Fruit fly (Drosophila melanogaster): ENCODE data around the gene CG42329.

The CG42329 gene

DNA sequence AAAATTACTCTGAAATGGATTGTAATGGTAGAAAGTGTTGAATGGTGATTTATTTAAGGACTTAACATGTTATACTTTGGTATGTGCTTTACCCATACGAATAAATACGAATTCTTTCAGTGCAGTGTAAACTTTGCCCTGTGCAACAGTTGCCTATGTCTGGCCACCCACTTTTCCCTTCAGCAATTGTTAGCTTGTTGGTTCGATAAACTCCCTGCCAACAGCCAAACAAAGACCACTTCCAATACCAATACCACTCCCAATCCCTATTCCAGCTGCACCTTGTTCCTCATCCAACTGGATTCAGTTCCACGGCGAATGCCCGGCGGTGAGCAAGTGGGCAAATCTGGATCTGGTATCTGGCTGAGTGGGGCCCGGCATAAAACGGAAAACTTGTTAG, 15.2 kb upstream of the CG42329 start, which contains the start of gene CG14342:
Gene CG14342 (plus strand): TSS at position 301 of the 400 bp plus-strand sequence.
- TF ChIP-seq tj (GFP tag; optimal IDR thresholded peaks at IDR 0.05), result no peak
- TF ChIP-seq pad (GFP tag; optimal IDR thresholded peaks at IDR 0.05), result no peak
- no peak for TF ChIP-seq CG5204 (GFP tag; optimal IDR thresholded peaks at IDR 0.05)
- TF ChIP-seq CG7045 (GFP tag; optimal IDR thresholded peaks at IDR 0.05), result no peak

DNA sequence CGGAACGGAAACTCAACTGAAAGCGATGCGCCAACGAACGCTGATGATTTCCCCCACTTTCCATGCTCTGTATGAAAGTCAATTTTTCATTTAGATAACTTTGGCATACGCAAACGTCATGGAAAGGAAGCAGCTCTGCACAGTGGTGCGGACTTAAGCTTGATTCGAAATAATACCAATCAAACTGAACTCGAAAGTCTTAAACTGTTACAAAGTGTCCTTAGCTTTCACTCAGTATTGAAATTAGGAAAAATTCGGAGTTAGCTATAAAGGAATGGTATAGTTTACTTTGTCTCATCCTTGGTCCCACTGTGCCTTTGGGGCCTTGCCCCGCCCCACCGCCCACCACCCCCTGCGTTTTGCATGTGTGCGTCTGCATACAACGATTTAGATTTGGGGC, 11.7 kb upstream of the CG42329 start:
- TF ChIP-seq kay (GFP tag; ENCODE audit: borderline replicate concordance) (no peak), bab1 (GFP tag; optimal IDR thresholded peaks at IDR 0.05) (no peak), pad (GFP tag; optimal IDR thresholded peaks at IDR 0.05) (no peak), CG7101 (tag; optimal IDR thresholded peaks at IDR 0.05) (no peak), Clk (GFP tag; optimal IDR thresholded peaks at IDR 0.05) (no peak)

DNA sequence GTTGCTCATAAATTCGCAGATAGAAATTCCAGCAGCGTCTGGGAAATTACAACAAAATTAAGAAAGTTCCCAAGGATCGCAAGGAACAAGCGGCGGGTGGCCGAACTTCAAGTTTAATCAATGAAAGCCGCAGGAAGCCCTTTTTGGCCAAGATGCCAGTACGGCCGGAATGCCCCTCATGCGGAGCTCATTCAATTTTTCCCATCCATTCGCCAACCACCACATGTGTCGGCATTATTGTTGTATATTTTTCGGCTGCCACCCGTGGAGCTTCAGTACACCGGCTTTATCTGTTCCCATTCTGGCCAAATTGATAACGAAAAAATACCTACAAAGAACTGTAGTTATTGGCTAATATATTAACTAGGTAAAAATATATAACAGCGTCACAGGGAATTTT, 7.6 kb upstream of the CG42329 start:
- TF ChIP-seq Mnt (GFP tag; optimal IDR thresholded peaks at IDR 0.05) (no peak), CG12768 (GFP tag; optimal IDR thresholded peaks at IDR 0.05) (no peak), Clk (GFP tag; optimal IDR thresholded peaks at IDR 0.05) (no peak)

DNA sequence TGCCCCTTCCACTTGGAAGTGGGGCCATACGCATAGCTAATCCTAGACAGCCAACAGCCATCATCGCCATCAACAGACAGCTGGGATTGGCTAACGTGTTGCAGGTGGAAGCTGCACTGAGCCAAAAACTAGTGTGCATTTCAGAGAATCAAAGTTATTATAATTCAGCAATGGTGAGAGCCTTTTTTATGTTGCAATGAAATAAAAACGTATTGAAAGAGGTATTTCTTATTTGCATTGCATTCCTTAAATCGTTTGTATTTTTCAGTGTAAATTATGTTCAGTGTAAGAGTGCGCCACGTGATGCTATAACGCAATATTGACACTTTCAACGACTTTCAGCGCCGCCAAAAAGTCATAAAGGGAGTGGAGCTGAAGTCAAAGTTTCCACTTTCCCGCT, 5.5 kb upstream of the CG42329 start:
- no peak for TF ChIP-seq ovo (GFP tag; optimal IDR thresholded peaks at IDR 0.05)
- TF ChIP-seq CG33017 (tag; optimal IDR thresholded peaks at IDR 0.05), result no peak
- no peak for TF ChIP-seq cic (GFP tag; optimal IDR thresholded peaks at IDR 0.05)
- no peak for TF ChIP-seq Mnt (GFP tag; optimal IDR thresholded peaks at IDR 0.05)
- no peak for TF ChIP-seq Hr96 (GFP tag; optimal IDR thresholded peaks at IDR 0.05)
- TF ChIP-seq kay (GFP tag; ENCODE audit: borderline replicate concordance), result no peak
- no peak for TF ChIP-seq Clk (GFP tag; optimal IDR thresholded peaks at IDR 0.05)
- no peak for TF ChIP-seq bab1 (GFP tag; optimal IDR thresholded peaks at IDR 0.05)
- TF ChIP-seq toe (GFP tag; optimal IDR thresholded peaks at IDR 0.05), result no peak
- no peak for TF ChIP-seq tj (GFP tag; optimal IDR thresholded peaks at IDR 0.05)
- no peak for TF ChIP-seq CG11617 (GFP tag; optimal IDR thresholded peaks at IDR 0.05)
- no peak for TF ChIP-seq CG7101 (tag; optimal IDR thresholded peaks at IDR 0.05)
- no peak for TF ChIP-seq cnc (optimal IDR thresholded peaks at IDR 0.05)
- TF ChIP-seq CG7045 (GFP tag; optimal IDR thresholded peaks at IDR 0.05), result no peak
- no peak for TF ChIP-seq Crg-1 (GFP tag; optimal IDR thresholded peaks at IDR 0.05)

DNA sequence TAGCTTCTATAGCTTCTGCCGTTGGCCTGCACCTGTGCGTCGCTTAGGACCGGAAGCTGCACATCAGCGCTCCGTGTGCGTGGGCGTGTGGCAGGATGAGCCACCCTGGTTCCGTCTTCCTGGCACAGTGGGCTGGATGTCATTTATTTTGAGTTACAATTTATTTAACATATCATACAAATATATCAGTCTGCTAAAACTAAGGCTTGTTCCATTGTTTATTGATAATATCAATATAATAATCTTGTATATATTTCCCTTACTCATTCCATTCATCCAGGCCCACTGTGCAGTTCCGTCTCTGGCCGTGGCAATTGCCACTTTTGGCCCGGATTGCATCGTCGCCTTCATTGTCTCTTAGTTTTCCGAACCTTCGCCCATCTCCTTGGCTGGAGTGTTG, 4.6 kb upstream of the CG42329 start:
- TF ChIP-seq ovo (GFP tag; optimal IDR thresholded peaks at IDR 0.05) (no peak), cic (GFP tag; optimal IDR thresholded peaks at IDR 0.05) (no peak), CG5204 (GFP tag; optimal IDR thresholded peaks at IDR 0.05) (no peak), CG11617 (GFP tag; optimal IDR thresholded peaks at IDR 0.05) (no peak), kay (GFP tag; ENCODE audit: borderline replicate concordance) (no peak), CG7101 (tag; optimal IDR thresholded peaks at IDR 0.05) (no peak), toe (GFP tag; optimal IDR thresholded peaks at IDR 0.05) (no peak), tj (GFP tag; optimal IDR thresholded peaks at IDR 0.05) (no peak), Mnt (GFP tag; optimal IDR thresholded peaks at IDR 0.05) (no peak), Hr96 (GFP tag; optimal IDR thresholded peaks at IDR 0.05) (no peak), cnc (optimal IDR thresholded peaks at IDR 0.05) (no peak), CG33017 (tag; optimal IDR thresholded peaks at IDR 0.05) (no peak), Crg-1 (GFP tag; optimal IDR thresholded peaks at IDR 0.05) (no peak), CG12768 (GFP tag; optimal IDR thresholded peaks at IDR 0.05) (no peak), CG1620 (GFP tag; optimal IDR thresholded peaks at IDR 0.05) (no peak), bab1 (GFP tag; optimal IDR thresholded peaks at IDR 0.05) (no peak), Clk (GFP tag; optimal IDR thresholded peaks at IDR 0.05) (no peak), pad (GFP tag; optimal IDR thresholded peaks at IDR 0.05) (no peak), CG14711 (tag; optimal IDR thresholded peaks at IDR 0.05) (no peak)

DNA sequence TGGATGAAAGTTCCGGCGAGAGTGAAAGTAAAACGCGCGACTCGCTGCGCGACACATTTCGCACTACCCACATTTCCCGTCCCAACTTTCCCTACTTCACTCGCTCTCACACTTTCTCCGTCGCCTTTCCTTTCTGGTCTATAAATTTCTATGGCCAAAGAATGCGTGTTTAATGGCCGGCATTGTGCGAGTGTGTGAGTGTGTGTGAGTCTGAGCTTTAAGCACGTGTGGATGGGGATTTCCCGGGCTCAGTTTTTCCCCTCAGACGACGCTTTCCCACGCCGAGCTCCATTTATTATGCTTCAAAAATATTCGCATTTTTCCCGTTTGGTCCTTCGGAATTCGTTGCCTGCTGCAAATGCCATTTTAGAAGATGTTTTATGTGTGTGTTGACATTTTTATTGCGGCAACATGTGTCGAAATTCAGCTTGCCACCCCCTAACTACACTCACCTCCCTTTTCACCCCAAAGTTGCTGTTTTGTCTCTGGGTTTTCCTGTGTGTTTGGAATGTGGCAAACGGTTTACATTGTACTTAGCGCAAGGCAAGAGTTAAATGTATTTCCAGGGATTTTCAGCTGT, 2.0 kb upstream of the CG42329 start:
- TF ChIP-seq cnc (optimal IDR thresholded peaks at IDR 0.05) (no peak), CG14711 (tag; optimal IDR thresholded peaks at IDR 0.05) (no peak), CG1620 (GFP tag; optimal IDR thresholded peaks at IDR 0.05) (no peak), CG11617 (GFP tag; optimal IDR thresholded peaks at IDR 0.05) (no peak), cic (GFP tag; optimal IDR thresholded peaks at IDR 0.05) (no peak), Hr96 (GFP tag; optimal IDR thresholded peaks at IDR 0.05) (no peak), ovo (GFP tag; optimal IDR thresholded peaks at IDR 0.05) (no peak), CG33017 (tag; optimal IDR thresholded peaks at IDR 0.05) (no peak), bab1 (GFP tag; optimal IDR thresholded peaks at IDR 0.05) (no peak), kay (GFP tag; ENCODE audit: borderline replicate concordance) (no peak), Clk (GFP tag; optimal IDR thresholded peaks at IDR 0.05) (no peak), Mnt (GFP tag; optimal IDR thresholded peaks at IDR 0.05) (no peak), CG5204 (GFP tag; optimal IDR thresholded peaks at IDR 0.05) (no peak), tj (GFP tag; optimal IDR thresholded peaks at IDR 0.05) (no peak), CG12768 (GFP tag; optimal IDR thresholded peaks at IDR 0.05) (no peak), toe (GFP tag; optimal IDR thresholded peaks at IDR 0.05) (no peak)

DNA sequence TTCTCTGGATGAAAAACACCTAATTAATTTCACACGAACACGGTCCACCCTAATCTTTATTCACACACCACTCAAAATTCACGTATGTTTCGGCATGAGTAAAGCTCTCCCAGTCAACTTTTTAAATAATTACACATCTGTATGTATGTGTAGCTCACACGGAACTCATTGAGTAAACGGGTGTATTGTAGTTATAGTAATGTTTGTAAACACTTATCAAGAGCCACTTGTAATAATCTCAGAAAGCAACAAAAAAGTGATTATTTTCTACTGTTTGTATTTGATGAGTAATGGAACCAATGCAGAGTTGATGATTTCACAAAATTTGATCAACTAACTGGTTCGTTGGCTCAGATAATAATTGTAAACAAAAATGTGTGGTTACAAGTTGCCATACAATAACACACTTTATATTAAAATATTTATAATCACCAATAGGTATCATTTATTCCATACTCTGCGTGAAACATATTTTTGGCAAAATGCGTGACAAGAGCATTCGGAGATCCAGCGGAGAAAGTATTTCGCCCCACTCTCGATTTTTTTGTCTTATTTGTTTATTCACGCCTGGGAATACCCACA, 1.1 kb upstream of the CG42329 start:
- peak; percentile 47 for TF ChIP-seq kay (GFP tag; ENCODE audit: borderline replicate concordance)
- no peak for TF ChIP-seq Mnt (GFP tag; optimal IDR thresholded peaks at IDR 0.05)
- no peak for TF ChIP-seq CG5204 (GFP tag; optimal IDR thresholded peaks at IDR 0.05)
- TF ChIP-seq cic (GFP tag; optimal IDR thresholded peaks at IDR 0.05), result peak; percentile 89
